Worm (Caenorhabditis elegans): ENCODE measurements around the gene ttr-2.

DNA sequence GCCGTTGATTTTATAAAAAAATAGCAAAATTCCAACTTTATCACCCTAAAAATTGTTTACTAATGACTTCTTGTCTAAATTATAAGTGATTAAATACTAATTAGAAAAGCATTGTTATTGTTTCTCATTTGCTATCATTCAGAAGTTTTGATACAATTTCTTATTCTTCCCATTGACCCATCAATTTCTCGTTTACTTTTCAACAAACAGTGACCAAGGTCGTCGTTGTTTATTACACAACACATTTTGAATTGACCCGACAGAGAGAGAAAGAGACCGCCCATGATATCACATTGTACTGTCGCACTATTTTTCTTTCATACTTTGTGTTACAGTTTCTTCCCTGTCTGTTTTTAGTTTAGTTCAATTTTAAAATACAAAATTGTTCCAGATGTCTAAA, at the start of gene ttr-2:
- TF ChIP-seq him-1 (tag; optimal IDR thresholded peaks at IDR 0.05): no peak
- TF ChIP-seq W03F9.2 (tag; optimal IDR thresholded peaks at IDR 0.05): no peak

Measured in whole organism, L4/young adult.